Fruit fly (Drosophila melanogaster) Kc167 (cell line): ENCODE results near the gene CG12483.

Experiments
- h ChIP-seq: fragments of >200 bp; optimal IDR thresholded peaks from 3 replicates; lab custom pipeline; 2018; ENCODE audit warnings: missing external identifiers
- psq ChIP-seq: fragments of >200 bp; optimal IDR thresholded peaks from 2 replicates; lab custom pipeline; 2017; ENCODE audit warnings: missing external identifiers
- ttk ChIP-seq: sonication (Bioruptor generic); optimal IDR thresholded peaks from 2 replicates; lab custom pipeline; 2017; ENCODE audit warnings: missing external identifiers

- TF ChIP-seq psq (lab: Kevin White, UChicago) (no peak), h (lab: Kevin White, UChicago) (no peak), ttk (lab: Kevin White, UChicago) (no peak)
Measured at dm6 chr3L:97823-98222, 352 bp downstream of the CG12483 start.
